Fruit fly (Drosophila melanogaster) whole organism, pupa: ENCODE results near the gene Qsox2.

Experiments
- CG32121 ChIP-seq: fragments of 200-800 bp; sonication (Bioruptor generic); IDR thresholded peaks from 2 replicates; pipeline ENCODE4 v1.3.6; 2022; ENCODE audit warnings: missing biosample characterization, missing genetic modification characterization
- EcR ChIP-seq: fragments of 200-800 bp; sonication (Bioruptor generic); optimal IDR thresholded peaks from 3 replicates; lab custom pipeline; 2019; ENCODE audit warnings: missing biosample characterization, missing genetic modification characterization, mild to moderate bottlenecking, moderate library complexity, missing genetic modification reagents
- fd96Ca ChIP-seq: fragments of 200-800 bp; sonication (Bioruptor generic); IDR thresholded peaks from 3 replicates; pipeline ENCODE4 v1.3.6; 2022; ENCODE audit warnings: missing biosample characterization, missing genetic modification characterization
- gl ChIP-seq: fragments of 200-800 bp; sonication (Bioruptor generic); optimal IDR thresholded peaks from 2 replicates; lab custom pipeline; 2018; ENCODE audit warnings: missing biosample characterization, mild to moderate bottlenecking, missing genetic modification characterization

- TF ChIP-seq EcR (GFP tag; lab: Kevin White, UChicago) (no peak), CG32121 (no peak), gl (tag; lab: Kevin White, UChicago) (no peak), fd96Ca (GFP tag; lab: Robert Waterston, UW) (no peak)
Measured at dm6 chr3R:21884354-21884753, 29.2 kb upstream of the Qsox2 start, which contains the start of gene fit.
